Fruit fly (Drosophila melanogaster): ENCODE data around the gene CG33777.

The CG33777 gene

DNA sequence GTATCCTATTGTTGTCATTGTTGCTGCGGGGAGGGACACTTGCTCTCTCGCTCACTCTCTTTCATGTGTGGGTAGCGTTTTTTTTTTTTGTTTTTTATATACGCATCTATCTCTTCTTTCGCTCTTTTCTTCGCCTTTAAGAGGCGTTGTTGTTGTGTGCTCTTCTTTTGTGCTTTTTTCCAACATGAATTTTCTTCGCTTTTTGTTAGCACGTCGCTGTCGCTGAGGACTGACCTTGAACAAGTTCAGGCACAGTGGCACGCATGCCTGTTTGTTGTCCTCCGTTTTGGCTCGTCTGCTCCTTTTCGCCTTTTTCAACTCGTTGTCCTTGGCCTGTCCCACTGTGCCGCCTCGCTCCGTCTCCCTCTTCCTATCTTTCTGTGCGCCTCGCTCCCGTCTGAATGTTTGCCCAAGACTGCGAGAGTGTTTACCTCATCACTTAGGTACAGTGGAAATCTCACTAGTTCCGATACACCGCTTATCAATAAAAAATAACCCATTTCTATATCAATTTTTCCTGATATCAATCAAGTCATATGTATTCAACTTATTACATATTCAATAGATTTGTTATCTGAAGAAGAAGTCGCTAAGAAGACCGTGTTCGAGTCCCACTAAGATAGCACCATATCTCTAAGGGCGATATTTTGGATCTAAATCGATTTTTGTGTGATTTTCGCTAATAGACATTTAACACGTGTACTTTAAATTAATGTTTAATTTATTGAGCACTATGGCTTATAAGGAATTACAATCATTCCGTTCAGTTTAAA is 11.8 kb downstream of the CG33777 start:
- peak; percentile 8; the same call in 1 of the 2 replicates for TF ChIP-seq CG43689 (GFP tag; IDR thresholded peaks at IDR 0.05)
- TF ChIP-seq CoRest (tag; optimal IDR thresholded peaks at IDR 0.05): peak; percentile 13
- no peak for TF ChIP-seq CG4854 (GFP tag; optimal IDR thresholded peaks at IDR 0.05)
- no peak for TF ChIP-seq CG3838 (GFP tag; optimal IDR thresholded peaks at IDR 0.05)
- peak; percentile 71 for TF ChIP-seq Rfx (GFP tag; IDR thresholded peaks at IDR 0.05)
- peak; percentile 28 for TF ChIP-seq CG9817 (tag; optimal IDR thresholded peaks at IDR 0.05)
- TF ChIP-seq CG3281 (GFP tag; optimal IDR thresholded peaks at IDR 0.05): peak; percentile 35
- no peak for TF ChIP-seq Mes4 (GFP tag; optimal IDR thresholded peaks at IDR 0.05)
- no peak for TF ChIP-seq trem (tag; optimal IDR thresholded peaks at IDR 0.05)
- TF ChIP-seq nmo (GFP tag; optimal IDR thresholded peaks at IDR 0.05): peak; percentile 5
- TF ChIP-seq CG11504 (tag; optimal IDR thresholded peaks at IDR 0.05): peak; percentile 6
- peak; percentile 92 for TF ChIP-seq sens (GFP tag)
- peak; percentile 12 for TF ChIP-seq NK7.1 (GFP tag; optimal IDR thresholded peaks at IDR 0.05)
- TF ChIP-seq lola (GFP tag; optimal IDR thresholded peaks at IDR 0.05): no peak
- TF ChIP-seq CG18011 (GFP tag; optimal IDR thresholded peaks at IDR 0.05): no peak
- TF ChIP-seq CG12236 (GFP tag; optimal IDR thresholded peaks at IDR 0.05): no peak
- TF ChIP-seq CG7745 (tag; optimal IDR thresholded peaks at IDR 0.05): no peak
- peak; percentile 27 for TF ChIP-seq NC2β (GFP tag; optimal IDR thresholded peaks at IDR 0.05)
- peak; percentile 58 for TF ChIP-seq da (GFP tag; optimal IDR thresholded peaks at IDR 0.05)
- no peak for TF ChIP-seq CG1647 (GFP tag; optimal IDR thresholded peaks at IDR 0.05)
- peak; percentile 35 for TF ChIP-seq maf-S (GFP tag; optimal IDR thresholded peaks at IDR 0.05)
- TF ChIP-seq ap (GFP tag; IDR thresholded peaks at IDR 0.05): no peak
- no peak for TF ChIP-seq knrl (GFP tag; IDR thresholded peaks at IDR 0.05; ENCODE audit: partially characterized antibody)
- peak; percentile 36; the same call in 1 of the 2 replicates for TF ChIP-seq CG4360 (GFP tag; IDR thresholded peaks at IDR 0.05)
- TF ChIP-seq CG11398 (GFP tag; optimal IDR thresholded peaks at IDR 0.05): peak; percentile 19
- no peak for TF ChIP-seq CG6813 (GFP tag; optimal IDR thresholded peaks at IDR 0.05)
- peak; percentile 34; the same call in 1 of the 2 replicates for TF ChIP-seq CG9215 (GFP tag; IDR thresholded peaks at IDR 0.05)
- peak; percentile 51 for TF ChIP-seq grn (GFP tag; optimal IDR thresholded peaks at IDR 0.05)
- TF ChIP-seq CG2199 (GFP tag; IDR thresholded peaks at IDR 0.05): peak; percentile 31; the same call in 1 of the 3 replicates
- TF ChIP-seq chm (GFP tag; IDR thresholded peaks at IDR 0.05): peak; percentile 43; the same call in 1 of the 2 replicates
- TF ChIP-seq CG10543 (GFP tag; optimal IDR thresholded peaks at IDR 0.05): peak; percentile 43
- no peak for TF ChIP-seq schlank (tag; optimal IDR thresholded peaks at IDR 0.05)
- 0 out of 2 replicates have a peak, but pooled peaks have one; percentile 34 for TF ChIP-seq sim (GFP tag; IDR thresholded peaks at IDR 0.05)
- peak; percentile 34 for TF ChIP-seq Dip3 (GFP tag; optimal IDR thresholded peaks at IDR 0.05)
- TF ChIP-seq shn (GFP tag; optimal IDR thresholded peaks at IDR 0.05): peak; percentile 36
- peak; percentile 64; the same call in 2 of the 3 replicates for TF ChIP-seq CG11456 (GFP tag; IDR thresholded peaks at IDR 0.05)
- peak; percentile 64; the same call in 1 of the 2 replicates for TF ChIP-seq Xrp1 (GFP tag; IDR thresholded peaks at IDR 0.05)
- no peak for TF ChIP-seq BtbVII (GFP tag; optimal IDR thresholded peaks at IDR 0.05)
- TF ChIP-seq ERR (GFP tag; optimal IDR thresholded peaks at IDR 0.05): peak; percentile 91
- peak; percentile 45 for TF ChIP-seq CHES-1-like (GFP tag; optimal IDR thresholded peaks at IDR 0.05)
- peak; percentile 6 for TF ChIP-seq CG1603 (tag; optimal IDR thresholded peaks at IDR 0.05)
- 0 out of 2 replicates have a peak, but pooled peaks have one; percentile 11 for TF ChIP-seq sob (GFP tag; IDR thresholded peaks at IDR 0.05)
- peak; percentile 50 for TF ChIP-seq zfh2 (GFP tag; optimal IDR thresholded peaks at IDR 0.05)
- peak; percentile 26 for TF ChIP-seq corto (GFP tag; optimal IDR thresholded peaks at IDR 0.05)
- peak; percentile 51; the same call in 1 of the 2 replicates for TF ChIP-seq al (GFP tag; IDR thresholded peaks at IDR 0.05)
- no peak for TF ChIP-seq pros (GFP tag; optimal IDR thresholded peaks at IDR 0.05)
- no peak for TF ChIP-seq CG10654 (GFP tag; optimal IDR thresholded peaks at IDR 0.05)
- TF ChIP-seq Hmr (GFP tag; optimal IDR thresholded peaks at IDR 0.05): peak; percentile 23
- TF ChIP-seq CG2120 (GFP tag; optimal IDR thresholded peaks at IDR 0.05): peak; percentile 80

All from whole organism, embryonic.